Worm (Caenorhabditis elegans) whole organism, L4 larva: ENCODE results near the gene F52B10.3.
A peak's percentile ranks its signal among the peaks of the same experiment; 100 is the strongest.

Experiments used
- D1046.2 ChIP-seq: fragments of 200-800 bp; sonication (Bioruptor generic); IDR thresholded peaks from 2 replicates; pipeline ENCODE4 v1.3.6; 2022; ENCODE audit warnings: missing genetic modification characterization, missing compliant biosample characterization
- F10B5.3 ChIP-seq: sonication (generic microtip); optimal IDR thresholded peaks from 2 replicates; lab custom pipeline; 2016; ENCODE audit warnings: mild to moderate bottlenecking, missing genetic modification characterization, missing compliant biosample characterization
- F26F4.8 ChIP-seq: fragments of 200-800 bp; sonication (Bioruptor generic); conservative IDR thresholded peaks from 2 replicates; pipeline ENCODE4 v1.3.6; 2022; ENCODE audit warnings: missing genetic modification characterization, missing compliant biosample characterization
- F37D6.2 ChIP-seq: sonication (generic microtip); optimal IDR thresholded peaks from 2 replicates; lab custom pipeline; 2016; ENCODE audit warnings: mild to moderate bottlenecking, missing genetic modification characterization, missing compliant biosample characterization
- R02D3.7 ChIP-seq: fragments of 150-350 bp; sonication (generic microtip); optimal IDR thresholded peaks from 3 replicates; lab custom pipeline; 2014; ENCODE audit warnings: missing biosample characterization, missing genetic modification characterization
- T26A8.4 ChIP-seq: fragments of 200-800 bp; sonication (Bioruptor generic); IDR thresholded peaks from 2 replicates; pipeline ENCODE4 v1.3.6; 2022; ENCODE audit warnings: missing genetic modification characterization, missing compliant biosample characterization
- ZK546.5 ChIP-seq, 2 experiments: sonication (generic microtip); optimal IDR thresholded peaks; 2 replicates each; lab custom pipeline; 2017; ENCODE audit warnings: missing biosample characterization in 2 of 2, missing genetic modification characterization in 2 of 2
- ceh-28 ChIP-seq: fragments of 150-350 bp; optimal IDR thresholded peaks from 2 replicates; lab custom pipeline; 2014; ENCODE audit warnings: missing biosample characterization, missing genetic modification reagents, missing genetic modification characterization
- ceh-32 ChIP-seq: sonication (generic microtip); optimal IDR thresholded peaks from 2 replicates; lab custom pipeline; 2016; ENCODE audit warnings: mild to moderate bottlenecking, missing genetic modification characterization, missing compliant biosample characterization; ENCODE audit not compliant: poor library complexity
- ceh-62 ChIP-seq: sonication (generic microtip); optimal IDR thresholded peaks from 2 replicates; lab custom pipeline; 2017; ENCODE audit warnings: missing biosample characterization, missing genetic modification characterization
- cey-2 ChIP-seq: sonication (generic microtip); optimal IDR thresholded peaks from 3 replicates; lab custom pipeline; 2017; ENCODE audit warnings: missing genetic modification characterization, mild to moderate bottlenecking, missing compliant biosample characterization, antibody characterized with exemption, borderline replicate concordance; ENCODE audit not compliant: insufficient read depth
- ctbp-1 ChIP-seq: fragments of 200-800 bp; sonication (Bioruptor generic); IDR thresholded peaks from 2 replicates; pipeline ENCODE4 v1.3.6; 2022; ENCODE audit warnings: missing genetic modification reagents, missing genetic modification characterization, missing compliant biosample characterization
- daf-19 ChIP-seq: fragments of 200-800 bp; sonication (Bioruptor generic); conservative IDR thresholded peaks from 2 replicates; pipeline ENCODE4 v1.3.6; 2022; ENCODE audit warnings: missing genetic modification characterization, missing compliant biosample characterization
- dmd-6 ChIP-seq: fragments of 200-800 bp; sonication (Bioruptor generic); IDR thresholded peaks from 2 replicates; pipeline ENCODE4 v1.3.6; 2022; ENCODE audit warnings: missing genetic modification reagents, missing genetic modification characterization, missing compliant biosample characterization
- dmd-8 ChIP-seq: fragments of 200-800 bp; sonication (Bioruptor generic); IDR thresholded peaks from 2 replicates; pipeline ENCODE4 v1.3.6; 2022; ENCODE audit warnings: missing genetic modification characterization, missing compliant biosample characterization
- dpl-1 ChIP-seq: fragments of 150-350 bp; optimal IDR thresholded peaks from 2 replicates; lab custom pipeline; 2014; ENCODE audit warnings: missing biosample characterization, missing genetic modification reagents, missing genetic modification characterization
- fkh-10 ChIP-seq: fragments of 150-350 bp; optimal IDR thresholded peaks from 2 replicates; lab custom pipeline; 2014; ENCODE audit warnings: missing biosample characterization, missing genetic modification reagents, missing genetic modification characterization
- gei-8 ChIP-seq: fragments of 200-800 bp; sonication (Bioruptor generic); optimal IDR thresholded peaks from 2 replicates; lab custom pipeline; 2018; ENCODE audit warnings: mild to moderate bottlenecking, missing genetic modification characterization, missing compliant biosample characterization
- hlh-11 ChIP-seq: fragments of 200-800 bp; sonication (Bioruptor generic); optimal IDR thresholded peaks from 2 replicates; lab custom pipeline; 2018; ENCODE audit warnings: mild to moderate bottlenecking, missing genetic modification characterization, missing compliant biosample characterization
- hmg-1.1 ChIP-seq: fragments of 200-800 bp; sonication (Bioruptor generic); IDR thresholded peaks from 2 replicates; pipeline ENCODE4 v1.3.6; 2022; ENCODE audit warnings: missing genetic modification reagents, missing genetic modification characterization, missing compliant biosample characterization
- jun-1 ChIP-seq: fragments of 150-350 bp; optimal IDR thresholded peaks from 2 replicates; lab custom pipeline; 2014; ENCODE audit warnings: missing biosample characterization, missing genetic modification reagents, missing genetic modification characterization
- lin-1 ChIP-seq: fragments of 200-800 bp; sonication (Bioruptor generic); IDR thresholded peaks from 2 replicates; pipeline ENCODE4 v1.3.6; 2022; ENCODE audit warnings: missing genetic modification reagents, missing genetic modification characterization, missing compliant biosample characterization
- lin-13 ChIP-seq: fragments of 150-350 bp; optimal IDR thresholded peaks from 2 replicates; lab custom pipeline; 2014; ENCODE audit warnings: missing biosample characterization, missing genetic modification reagents, missing genetic modification characterization
- lin-15B ChIP-seq: fragments of 150-350 bp; sonication (generic microtip); optimal IDR thresholded peaks from 3 replicates; lab custom pipeline; 2014; ENCODE audit warnings: missing biosample characterization, missing genetic modification characterization
- lin-29 ChIP-seq: fragments of 200-800 bp; sonication (Bioruptor generic); IDR thresholded peaks from 2 replicates; pipeline ENCODE4 v1.3.6; 2022; ENCODE audit warnings: missing genetic modification reagents, missing genetic modification characterization, missing compliant biosample characterization
- madf-5 ChIP-seq, 2 experiments: fragments of 200-800 bp; sonication (Bioruptor generic); IDR thresholded peaks; 2 replicates each; pipeline ENCODE4 v1.3.6; 2022; ENCODE audit warnings: missing compliant biosample characterization in 2 of 2, missing genetic modification characterization in 2 of 2
- madf-9 ChIP-seq: fragments of 200-800 bp; sonication (Bioruptor generic); conservative IDR thresholded peaks from 2 replicates; pipeline ENCODE4 v1.3.6; 2022; ENCODE audit warnings: missing genetic modification reagents, missing genetic modification characterization, missing compliant biosample characterization
- mdl-1 ChIP-seq, 2 experiments: fragments of 150-350 bp in 1 of 2; sonication (generic microtip) in 1 of 2; optimal IDR thresholded peaks; 2 replicates each; lab custom pipeline; 2014 to 2017; ENCODE audit warnings: missing biosample characterization in 2 of 2, missing genetic modification characterization in 2 of 2
- mdt-29 ChIP-seq: fragments of 200-800 bp; sonication (Bioruptor generic); IDR thresholded peaks from 2 replicates; pipeline ENCODE4 v1.3.6; 2022; ENCODE audit warnings: missing genetic modification reagents, missing genetic modification characterization, missing compliant biosample characterization
- mep-1 ChIP-seq: fragments of 150-350 bp; sonication (generic microtip); optimal IDR thresholded peaks from 3 replicates; lab custom pipeline; 2014; ENCODE audit warnings: missing biosample characterization, missing genetic modification characterization
- mxl-2 ChIP-seq: fragments of 200-800 bp; sonication (Bioruptor generic); conservative IDR thresholded peaks from 2 replicates; pipeline ENCODE4 v1.3.6; 2022; ENCODE audit warnings: missing genetic modification reagents, missing genetic modification characterization, missing compliant biosample characterization
- mxl-3 ChIP-seq: fragments of 200-800 bp; sonication (Bioruptor generic); optimal IDR thresholded peaks from 2 replicates; lab custom pipeline; 2018; ENCODE audit warnings: mild to moderate bottlenecking, missing genetic modification characterization, missing compliant biosample characterization
- nhr-111 ChIP-seq: fragments of 200-800 bp; sonication (Bioruptor generic); optimal IDR thresholded peaks from 2 replicates; lab custom pipeline; 2018; ENCODE audit warnings: mild to moderate bottlenecking, missing genetic modification characterization, missing compliant biosample characterization
- nhr-237 ChIP-seq: sonication (generic microtip); optimal IDR thresholded peaks from 2 replicates; lab custom pipeline; 2017; ENCODE audit warnings: missing biosample characterization, missing genetic modification characterization
- nhr-28 ChIP-seq: fragments of 150-350 bp; optimal IDR thresholded peaks from 2 replicates; lab custom pipeline; 2014; ENCODE audit warnings: missing biosample characterization, missing genetic modification characterization
- nhr-48 ChIP-seq: sonication (generic microtip); optimal IDR thresholded peaks from 2 replicates; lab custom pipeline; 2016; ENCODE audit warnings: mild to moderate bottlenecking, missing genetic modification characterization, missing compliant biosample characterization
- nhr-76 ChIP-seq: fragments of 150-350 bp; optimal IDR thresholded peaks from 2 replicates; lab custom pipeline; 2014; ENCODE audit warnings: missing biosample characterization, missing genetic modification characterization
- pha-4 ChIP-seq, 2 experiments: fragments of 150-350 bp in 1 of 2; fragments of 200-800 bp in 1 of 2; sonication (Bioruptor generic) in 1 of 2; IDR thresholded peaks in 1 of 2; optimal IDR thresholded peaks in 1 of 2; 2 replicates each; pipeline versions ENCODE4 v1.3.6 to Lab custom; 2014 to 2022; ENCODE audit warnings: missing genetic modification characterization in 2 of 2, missing genetic modification reagents in 2 of 2, missing biosample characterization in 1 of 2, missing compliant biosample characterization in 1 of 2
- saeg-2 ChIP-seq: fragments of 200-800 bp; sonication (Bioruptor generic); IDR thresholded peaks from 2 replicates; pipeline ENCODE4 v1.3.6; 2022; ENCODE audit warnings: missing genetic modification reagents, missing genetic modification characterization, missing compliant biosample characterization
- sdz-12 ChIP-seq: fragments of 200-800 bp; sonication (Bioruptor generic); optimal IDR thresholded peaks from 2 replicates; lab custom pipeline; 2018; ENCODE audit warnings: mild to moderate bottlenecking, missing genetic modification characterization, missing compliant biosample characterization
- set-16 ChIP-seq: fragments of 200-800 bp; sonication (Bioruptor generic); IDR thresholded peaks from 2 replicates; pipeline ENCODE4 v1.3.6; 2022; ENCODE audit warnings: missing genetic modification reagents, missing genetic modification characterization, missing compliant biosample characterization
- skn-1 ChIP-seq: fragments of 150-350 bp; optimal IDR thresholded peaks from 2 replicates; lab custom pipeline; 2014; ENCODE audit warnings: missing biosample characterization, missing genetic modification characterization
- snpc-1.2 ChIP-seq: fragments of 200-800 bp; sonication (Bioruptor generic); IDR thresholded peaks from 2 replicates; pipeline ENCODE4 v1.3.6; 2022; ENCODE audit warnings: missing genetic modification reagents, missing genetic modification characterization, missing compliant biosample characterization
- spr-3 ChIP-seq: fragments of 200-800 bp; sonication (Bioruptor generic); optimal IDR thresholded peaks from 2 replicates; lab custom pipeline; 2018; ENCODE audit warnings: mild to moderate bottlenecking, missing genetic modification characterization, missing compliant biosample characterization
- tag-97 ChIP-seq: fragments of 200-800 bp; sonication (Bioruptor generic); IDR thresholded peaks from 2 replicates; pipeline ENCODE4 v1.3.6; 2022; ENCODE audit warnings: missing genetic modification characterization, missing compliant biosample characterization
- unc-130 ChIP-seq: sonication (generic microtip); optimal IDR thresholded peaks from 2 replicates; lab custom pipeline; 2016; ENCODE audit warnings: missing genetic modification reagents, missing genetic modification characterization, missing compliant biosample characterization
- unc-39 ChIP-seq: sonication (generic microtip); optimal IDR thresholded peaks from 2 replicates; lab custom pipeline; 2017; ENCODE audit warnings: missing biosample characterization, missing genetic modification characterization
- unc-62 ChIP-seq, 3 experiments: fragments of 150-350 bp in 1 of 3; sonication (generic microtip); optimal IDR thresholded peaks in 2 of 3; peaks in 1 of 3; 1 replicate in 1 of 3; 2 replicates in 2 of 3; lab custom pipeline; 2014 to 2017; ENCODE audit warnings: missing biosample characterization in 3 of 3, missing genetic modification characterization in 3 of 3, missing genetic modification reagents in 3 of 3, missing genotype in 1 of 3
- zip-11 ChIP-seq: fragments of 200-800 bp; sonication (Bioruptor generic); IDR thresholded peaks from 2 replicates; pipeline ENCODE4 v1.3.6; 2022; ENCODE audit warnings: missing genetic modification characterization, missing compliant biosample characterization
- zip-2 ChIP-seq: fragments of 150-350 bp; optimal IDR thresholded peaks from 2 replicates; lab custom pipeline; 2014; ENCODE audit warnings: missing biosample characterization, missing genetic modification characterization
- ztf-7 ChIP-seq: fragments of 150-350 bp; optimal IDR thresholded peaks from 2 replicates; lab custom pipeline; 2014; ENCODE audit warnings: missing biosample characterization, missing genetic modification characterization

The F52B10.3 gene

DNA sequence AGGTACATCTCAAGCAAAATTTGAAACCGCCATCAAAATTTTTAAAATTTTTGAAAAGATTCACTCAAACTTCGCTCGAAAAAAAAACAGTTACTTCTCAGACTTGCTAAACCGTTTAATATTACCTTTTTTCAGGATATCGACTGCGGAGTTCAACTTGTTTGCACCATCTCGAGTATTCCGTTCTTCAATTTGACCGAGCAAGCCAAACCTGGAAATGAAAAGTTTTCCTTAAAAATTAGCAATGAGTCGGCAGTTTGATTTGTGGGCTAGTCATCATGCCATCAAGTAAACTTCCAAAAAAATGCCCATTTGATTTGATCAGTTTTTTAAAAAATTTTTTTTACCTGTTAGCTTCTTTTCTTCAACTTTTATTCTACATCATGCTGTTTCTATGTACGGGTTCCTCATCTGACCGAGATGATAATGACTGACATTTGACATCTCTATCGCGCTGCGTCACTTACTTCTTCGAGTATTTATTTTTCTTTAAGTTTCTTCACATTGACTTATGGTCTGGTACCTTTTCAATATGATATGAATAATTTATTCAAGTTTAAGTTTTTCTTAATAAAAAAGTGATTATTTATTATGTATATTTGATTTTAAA, 8.0 kb downstream of the F52B10.3 start:
- TF ChIP-seq unc-130 (GFP tag; lab: Kevin White, UChicago): no peak
- no peak for TF ChIP-seq lin-13 (GFP tag; lab: Kevin White, UChicago)
- no peak for TF ChIP-seq pha-4 (GFP tag; IDR thresholded peaks at IDR 0.05; lab: Robert Waterston, UW)
- no peak for TF ChIP-seq pha-4 (tag; optimal IDR thresholded peaks at IDR 0.05; lab: Kevin White, UChicago)
- no peak for TF ChIP-seq zip-11 (GFP tag; lab: Robert Waterston, UW)
- no peak for TF ChIP-seq ZK546.5 (tag; optimal IDR thresholded peaks at IDR 0.05; lab: Kevin White, UChicago)
- peak; percentile 8 for TF ChIP-seq hlh-11 (tag; lab: Kevin White, UChicago)
- no peak for TF ChIP-seq mdt-29 (GFP tag; lab: Robert Waterston, UW)
- no peak for TF ChIP-seq ceh-32 (tag; lab: Kevin White, UChicago)
- TF ChIP-seq cey-2 (tag; lab: Kevin White, UChicago): no peak
- no peak for TF ChIP-seq lin-1 (GFP tag; lab: Robert Waterston, UW)
- TF ChIP-seq nhr-48 (tag; lab: Kevin White, UChicago): peak; percentile 12
- no peak for TF ChIP-seq set-16 (GFP tag; lab: Robert Waterston, UW)
- no peak for TF ChIP-seq F10B5.3 (tag; lab: Kevin White, UChicago)
- TF ChIP-seq daf-19 (GFP tag; lab: Robert Waterston, UW): no peak
- no peak for TF ChIP-seq mxl-3
- TF ChIP-seq nhr-76 (tag; lab: Kevin White, UChicago): no peak
- no peak for TF ChIP-seq gei-8 (GFP tag; lab: Kevin White, UChicago)
- TF ChIP-seq lin-15B: no peak
- TF ChIP-seq ceh-28: no peak
- no peak for TF ChIP-seq skn-1 (tag; lab: Kevin White, UChicago)
- no peak for TF ChIP-seq ctbp-1
- TF ChIP-seq mep-1 (tag; lab: Kevin White, UChicago): peak; percentile 32
- no peak for TF ChIP-seq sdz-12 (GFP tag; lab: Kevin White, UChicago)
- peak; percentile 11; the same call in 1 of the 2 replicates for TF ChIP-seq dmd-6
- no peak for TF ChIP-seq tag-97 (GFP tag; lab: Robert Waterston, UW)
- TF ChIP-seq ztf-7 (tag; lab: Kevin White, UChicago): no peak
- TF ChIP-seq mdl-1 (tag; optimal IDR thresholded peaks at IDR 0.05; lab: Kevin White, UChicago): no peak
- TF ChIP-seq madf-9 (GFP tag; lab: Robert Waterston, UW): no peak
- TF ChIP-seq F37D6.2 (tag; lab: Kevin White, UChicago): no peak
- peak; percentile 80 for TF ChIP-seq T26A8.4
- no peak for TF ChIP-seq saeg-2 (GFP tag; lab: Robert Waterston, UW)
- TF ChIP-seq unc-39 (tag; lab: Kevin White, UChicago): no peak
- TF ChIP-seq lin-29 (GFP tag; lab: Robert Waterston, UW): no peak
- no peak for TF ChIP-seq snpc-1.2 (GFP tag; lab: Robert Waterston, UW)
- no peak for TF ChIP-seq nhr-28 (tag; lab: Kevin White, UChicago)
- no peak for TF ChIP-seq dpl-1 (GFP tag; lab: Kevin White, UChicago)
- no peak for TF ChIP-seq F26F4.8 (GFP tag; lab: Robert Waterston, UW)
- TF ChIP-seq nhr-237 (tag; lab: Kevin White, UChicago): no peak
- TF ChIP-seq R02D3.7 (tag; lab: Kevin White, UChicago): no peak
- no peak for TF ChIP-seq fkh-10
- no peak for TF ChIP-seq madf-5 (GFP tag; IDR thresholded peaks at IDR 0.05; lab: Robert Waterston, UW)
- no peak for TF ChIP-seq nhr-111
- no peak for TF ChIP-seq jun-1 (tag; lab: Kevin White, UChicago)
- no peak for TF ChIP-seq zip-2 (tag; lab: Kevin White, UChicago)
- no peak for TF ChIP-seq spr-3 (GFP tag; lab: Kevin White, UChicago)
- TF ChIP-seq ceh-62 (tag; lab: Kevin White, UChicago): no peak
- no peak for TF ChIP-seq unc-62 (GFP tag; optimal IDR thresholded peaks at IDR 0.05 in 1 of 2; lab: Kevin White, UChicago)
- no peak for TF ChIP-seq unc-62 (tag; optimal IDR thresholded peaks at IDR 0.05; lab: Kevin White, UChicago)
- no peak for TF ChIP-seq dmd-8
- no peak for TF ChIP-seq mxl-2 (GFP tag; lab: Robert Waterston, UW)
- TF ChIP-seq D1046.2 (GFP tag; lab: Robert Waterston, UW): no peak
- TF ChIP-seq hmg-1.1 (GFP tag; lab: Robert Waterston, UW): no peak
